Worm (Caenorhabditis elegans) whole organism, L1 larva: ENCODE data around the gene popl-1.

ENCODE experiments used
- C16A3.4 ChIP-seq: fragments of 150-350 bp; optimal IDR thresholded peaks from 2 replicates; lab custom pipeline; 2014; ENCODE audit warnings: missing biosample characterization, missing genetic modification characterization
- Y116A8C.19 ChIP-seq: sonication (generic microtip); optimal IDR thresholded peaks from 2 replicates; lab custom pipeline; 2016; ENCODE audit warnings: missing compliant biosample characterization, missing genetic modification characterization, borderline replicate concordance
- ama-1 ChIP-seq: fragments of 150-350 bp; optimal IDR thresholded peaks from 2 replicates; lab custom pipeline; 2014
- blmp-1 ChIP-seq: fragments of 150-350 bp; optimal IDR thresholded peaks from 2 replicates; lab custom pipeline; 2014; ENCODE audit warnings: missing biosample characterization, missing genetic modification characterization
- ceh-8 ChIP-seq: fragments of 200-800 bp; sonication (Bioruptor generic); optimal IDR thresholded peaks from 2 replicates; lab custom pipeline; 2018; ENCODE audit warnings: mild to moderate bottlenecking, missing genetic modification characterization, moderate library complexity, missing compliant biosample characterization
- ceh-88 ChIP-seq: fragments of 200-800 bp; sonication (Bioruptor generic); IDR thresholded peaks from 2 replicates; pipeline ENCODE4 v1.3.6; 2022; ENCODE audit warnings: missing genetic modification characterization, missing compliant biosample characterization
- ceh-90 ChIP-seq: sonication (generic microtip); optimal IDR thresholded peaks from 2 replicates; lab custom pipeline; 2016; ENCODE audit warnings: missing genetic modification characterization, missing compliant biosample characterization
- dsc-1 ChIP-seq: sonication (generic microtip); optimal IDR thresholded peaks from 2 replicates; lab custom pipeline; 2016; ENCODE audit warnings: mild to moderate bottlenecking, missing genetic modification characterization, missing compliant biosample characterization
- efl-3 ChIP-seq: fragments of 200-800 bp; sonication (Bioruptor generic); optimal IDR thresholded peaks from 2 replicates; lab custom pipeline; 2018; ENCODE audit warnings: mild to moderate bottlenecking, missing genetic modification characterization, missing compliant biosample characterization
- egl-13 ChIP-seq: sonication (generic microtip); optimal IDR thresholded peaks from 2 replicates; lab custom pipeline; 2016; ENCODE audit warnings: missing genotype, missing genetic modification reagents, missing genetic modification characterization, missing compliant biosample characterization
- egl-27 ChIP-seq, 2 experiments: fragments of 150-350 bp in 1 of 2; sonication (generic microtip); optimal IDR thresholded peaks; 3 replicates each; lab custom pipeline; 2017 to 2018; ENCODE audit warnings: missing biosample characterization in 2 of 2, missing genetic modification characterization in 2 of 2, missing genetic modification reagents in 2 of 2
- elt-2 ChIP-seq: sonication (generic microtip); optimal IDR thresholded peaks from 2 replicates; lab custom pipeline; 2016; ENCODE audit warnings: missing genetic modification characterization, mild to moderate bottlenecking, inconsistent platforms, missing compliant biosample characterization, missing genetic modification reagents
- ets-5 ChIP-seq: fragments of 200-800 bp; sonication (Bioruptor generic); IDR thresholded peaks from 2 replicates; pipeline ENCODE4 v1.3.6; 2022; ENCODE audit warnings: missing genetic modification characterization, missing compliant biosample characterization
- fkh-10 ChIP-seq: sonication (generic microtip); optimal IDR thresholded peaks from 2 replicates; lab custom pipeline; 2017; ENCODE audit warnings: missing biosample characterization, missing genetic modification reagents, missing genetic modification characterization
- fos-1 ChIP-seq: fragments of 150-350 bp; optimal IDR thresholded peaks from 2 replicates; lab custom pipeline; 2014; ENCODE audit warnings: missing biosample characterization, missing genetic modification characterization
- grh-1 ChIP-seq: fragments of 200-800 bp; sonication (Bioruptor generic); IDR thresholded peaks from 2 replicates; pipeline ENCODE4 v1.3.6; 2022; ENCODE audit warnings: missing genetic modification reagents, missing genetic modification characterization, missing compliant biosample characterization
- hpl-2 ChIP-seq: fragments of 150-350 bp; optimal IDR thresholded peaks from 2 replicates; lab custom pipeline; 2014; ENCODE audit warnings: missing biosample characterization, missing genetic modification reagents, missing genetic modification characterization
- isw-1 ChIP-seq: fragments of 200-800 bp; sonication (Bioruptor generic); IDR thresholded peaks from 2 replicates; pipeline ENCODE4 v1.3.6; 2022; ENCODE audit warnings: missing genetic modification characterization, missing compliant biosample characterization
- jun-1 ChIP-seq: fragments of 150-350 bp; optimal IDR thresholded peaks from 2 replicates; lab custom pipeline; 2014; ENCODE audit warnings: missing biosample characterization, missing genetic modification reagents, missing genetic modification characterization
- lin-13 ChIP-seq: fragments of 150-350 bp; optimal IDR thresholded peaks from 2 replicates; lab custom pipeline; 2014; ENCODE audit warnings: missing biosample characterization, missing genetic modification reagents, missing genetic modification characterization
- lin-14 ChIP-seq: fragments of 200-800 bp; sonication (Bioruptor generic); optimal IDR thresholded peaks from 2 replicates; lab custom pipeline; 2018; ENCODE audit warnings: mild to moderate bottlenecking, missing genetic modification characterization, moderate library complexity, missing compliant biosample characterization
- lin-15B ChIP-seq: fragments of 150-350 bp; sonication (generic microtip); optimal IDR thresholded peaks from 3 replicates; lab custom pipeline; 2014; ENCODE audit warnings: missing biosample characterization, missing genetic modification characterization
- lin-35 ChIP-seq, 2 experiments: fragments of 150-350 bp; optimal IDR thresholded peaks; 2 replicates each; lab custom pipeline; 2014; ENCODE audit warnings: missing biosample characterization in 2 of 2, missing genetic modification characterization in 2 of 2, missing genetic modification reagents in 2 of 2
- lin-39 ChIP-seq: fragments of 150-350 bp; optimal IDR thresholded peaks from 2 replicates; lab custom pipeline; 2014; ENCODE audit warnings: missing biosample characterization, missing genetic modification reagents, missing genetic modification characterization
- lir-3 ChIP-seq: sonication (generic microtip); optimal IDR thresholded peaks from 2 replicates; lab custom pipeline; 2016; ENCODE audit warnings: mild to moderate bottlenecking, missing genetic modification characterization, moderate library complexity, missing compliant biosample characterization; ENCODE audit not compliant: poor library complexity
- mab-9 ChIP-seq: fragments of 200-800 bp; sonication (Bioruptor generic); IDR thresholded peaks from 2 replicates; pipeline ENCODE4 v1.3.6; 2022; ENCODE audit warnings: missing genetic modification reagents, missing genetic modification characterization, missing compliant biosample characterization
- mdl-1 ChIP-seq, 2 experiments: fragments of 150-350 bp; optimal IDR thresholded peaks; 2 replicates each; lab custom pipeline; 2014 to 2017; ENCODE audit warnings: missing biosample characterization in 2 of 2, missing genetic modification characterization in 2 of 2, inconsistent platforms in 1 of 2
- nhr-11 ChIP-seq: fragments of 150-350 bp; optimal IDR thresholded peaks from 2 replicates; lab custom pipeline; 2014; ENCODE audit warnings: missing biosample characterization, missing genetic modification characterization
- nhr-19 ChIP-seq: fragments of 200-800 bp; sonication (Bioruptor generic); conservative IDR thresholded peaks from 2 replicates; pipeline ENCODE4 v1.3.6; 2022; ENCODE audit warnings: missing genetic modification characterization, missing compliant biosample characterization
- nhr-20 ChIP-seq: sonication (generic microtip); optimal IDR thresholded peaks from 2 replicates; lab custom pipeline; 2016; ENCODE audit warnings: mild to moderate bottlenecking, missing genetic modification characterization, missing compliant biosample characterization
- nhr-237 ChIP-seq: fragments of 150-350 bp; optimal IDR thresholded peaks from 2 replicates; lab custom pipeline; 2014; ENCODE audit warnings: missing biosample characterization, missing genetic modification characterization
- nhr-71 ChIP-seq: sonication (generic microtip); optimal IDR thresholded peaks from 2 replicates; lab custom pipeline; 2016; ENCODE audit warnings: mild to moderate bottlenecking, missing genetic modification characterization, moderate library complexity, missing compliant biosample characterization
- nhr-76 ChIP-seq: sonication (generic microtip); optimal IDR thresholded peaks from 2 replicates; lab custom pipeline; 2017; ENCODE audit warnings: missing biosample characterization, missing genetic modification characterization
- nhr-85 ChIP-seq: sonication (generic microtip); peaks from one replicate; lab custom pipeline; 2016; ENCODE audit warnings: missing genetic modification characterization, inconsistent platforms, missing compliant biosample characterization
- nhr-90 ChIP-seq: sonication (generic microtip); optimal IDR thresholded peaks from 2 replicates; lab custom pipeline; 2016; ENCODE audit warnings: mild to moderate bottlenecking, missing genetic modification characterization, missing compliant biosample characterization; ENCODE audit not compliant: poor library complexity
- pag-3 ChIP-seq: sonication (generic microtip); optimal IDR thresholded peaks from 2 replicates; lab custom pipeline; 2017; ENCODE audit warnings: missing genetic modification characterization, mild to moderate bottlenecking, missing compliant biosample characterization, antibody characterized with exemption, borderline replicate concordance; ENCODE audit not compliant: insufficient read depth
- snu-23 ChIP-seq: sonication (generic microtip); optimal IDR thresholded peaks from 2 replicates; lab custom pipeline; 2016; ENCODE audit warnings: missing genetic modification characterization, missing compliant biosample characterization
- sox-4 ChIP-seq: sonication (generic microtip); optimal IDR thresholded peaks from 2 replicates; lab custom pipeline; 2016; ENCODE audit warnings: missing genetic modification characterization, missing compliant biosample characterization
- sptf-1 ChIP-seq: fragments of 150-350 bp; optimal IDR thresholded peaks from 2 replicates; lab custom pipeline; 2014; ENCODE audit warnings: missing biosample characterization, missing genetic modification characterization
- sup-37 ChIP-seq: fragments of 200-800 bp; sonication (Bioruptor generic); optimal IDR thresholded peaks from 2 replicates; lab custom pipeline; 2018; ENCODE audit warnings: mild to moderate bottlenecking, missing genetic modification characterization, missing compliant biosample characterization
- swsn-7 ChIP-seq: sonication (generic microtip); optimal IDR thresholded peaks from 2 replicates; lab custom pipeline; 2016; ENCODE audit warnings: missing genetic modification characterization, missing compliant biosample characterization
- unc-62 ChIP-seq: fragments of 150-350 bp; optimal IDR thresholded peaks from 2 replicates; lab custom pipeline; 2014; ENCODE audit warnings: missing biosample characterization, missing genetic modification reagents, missing genetic modification characterization
- unc-86 ChIP-seq: sonication (generic microtip); optimal IDR thresholded peaks from 2 replicates; lab custom pipeline; 2016; ENCODE audit warnings: missing genetic modification characterization, missing compliant biosample characterization
- vab-15 ChIP-seq: sonication (generic microtip); optimal IDR thresholded peaks from 2 replicates; lab custom pipeline; 2017; ENCODE audit warnings: missing genotype, mild to moderate bottlenecking, missing genetic modification characterization, missing compliant biosample characterization
- xbp-1 ChIP-seq: sonication (generic microtip); optimal IDR thresholded peaks from 2 replicates; lab custom pipeline; 2016; ENCODE audit warnings: missing genetic modification characterization, missing compliant biosample characterization
- zag-1 ChIP-seq: fragments of 150-350 bp; optimal IDR thresholded peaks from 2 replicates; lab custom pipeline; 2014; ENCODE audit warnings: missing biosample characterization, missing genetic modification characterization

The popl-1 gene

ce11 chrIII:6422721-6423120 lies 8.0 kb downstream of the popl-1 start (continued):
- TF ChIP-seq egl-13 (tag; lab: Kevin White, UChicago) (no peak), pag-3 (no peak), nhr-11 (tag; lab: Kevin White, UChicago) (no peak), dsc-1 (tag; lab: Kevin White, UChicago) (no peak), grh-1 (GFP tag; lab: Robert Waterston, UW) (no peak), jun-1 (tag; lab: Kevin White, UChicago) (no peak), C16A3.4 (tag; lab: Kevin White, UChicago) (no peak), snu-23 (GFP tag; lab: Kevin White, UChicago) (peak; percentile 28), zag-1 (tag; lab: Kevin White, UChicago) (no peak)

DNA sequence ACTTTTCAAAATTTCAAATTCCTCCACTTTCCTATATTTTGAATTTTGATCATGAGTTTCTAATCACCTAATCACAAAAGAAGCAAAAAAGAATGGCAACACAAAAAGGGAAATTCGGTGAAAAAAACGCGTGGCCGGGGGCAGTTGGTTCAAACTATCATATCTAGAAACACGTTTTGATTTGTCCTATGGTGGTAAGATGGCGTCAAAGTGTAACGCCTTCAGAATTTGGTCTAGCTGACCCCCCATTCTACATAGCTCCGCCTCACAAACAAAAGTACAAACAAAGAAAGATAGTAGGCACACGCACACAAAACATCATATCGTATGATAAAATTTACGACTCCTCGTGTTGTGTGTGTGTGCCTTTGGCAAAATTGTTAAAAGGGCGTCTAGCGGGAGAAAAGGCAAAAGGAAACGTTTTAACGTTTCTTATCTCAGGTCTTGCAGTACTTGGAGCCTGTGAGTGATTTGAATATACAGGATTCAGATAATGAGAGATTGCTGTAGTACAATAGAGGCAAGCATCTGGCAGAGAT lies 8.7 kb downstream of the popl-1 start:
- TF ChIP-seq isw-1 (GFP tag; lab: Robert Waterston, UW) (no peak), elt-2 (tag; lab: Kevin White, UChicago) (peak; percentile 72), ets-5 (GFP tag; lab: Robert Waterston, UW) (no peak), jun-1 (tag; lab: Kevin White, UChicago) (peak; percentile 14), nhr-85 (tag; lab: Kevin White, UChicago) (peak; percentile 45), lin-35 (GFP tag; optimal IDR thresholded peaks at IDR 0.05; lab: Kevin White, UChicago) (peak in 1 of 2 experiments; percentile 57), ceh-90 (no peak), nhr-71 (tag; lab: Kevin White, UChicago) (peak; percentile 28), lir-3 (tag; lab: Kevin White, UChicago) (no peak), blmp-1 (peak; percentile 36), fos-1 (tag; lab: Kevin White, UChicago) (no peak), mdl-1 (tag; optimal IDR thresholded peaks at IDR 0.05; lab: Kevin White, UChicago) (peak in 1 of 2 experiments; percentile 31), nhr-90 (tag; lab: Kevin White, UChicago) (peak; percentile 35), nhr-20 (tag; lab: Kevin White, UChicago) (peak; percentile 16), lin-14 (GFP tag; lab: Kevin White, UChicago) (peak; percentile 41), nhr-19 (GFP tag; lab: Robert Waterston, UW) (peak; percentile 34)

DNA sequence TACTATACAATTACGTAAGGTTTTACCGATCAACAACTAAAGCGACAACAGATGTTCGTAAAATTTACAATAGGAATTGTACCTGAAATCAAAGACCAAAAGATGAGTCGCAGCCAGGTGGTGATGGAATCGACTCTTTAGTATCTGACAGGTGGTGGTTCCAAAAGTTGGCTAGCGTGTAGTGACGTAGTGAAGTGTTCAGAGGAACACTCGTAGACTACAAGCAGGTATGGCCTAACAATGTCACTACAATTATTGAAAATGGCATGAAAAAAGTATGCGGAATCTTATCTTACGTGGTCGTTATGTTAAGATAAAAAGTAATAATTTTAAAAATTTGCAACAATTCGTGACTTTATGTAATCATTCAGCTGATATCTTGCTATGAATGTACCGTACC lies 9.3 kb downstream of the popl-1 start:
- TF ChIP-seq nhr-85 (tag; lab: Kevin White, UChicago): peak; percentile 74
- TF ChIP-seq lir-3 (tag; lab: Kevin White, UChicago): no peak
- TF ChIP-seq lin-13 (GFP tag; lab: Kevin White, UChicago): no peak

DNA sequence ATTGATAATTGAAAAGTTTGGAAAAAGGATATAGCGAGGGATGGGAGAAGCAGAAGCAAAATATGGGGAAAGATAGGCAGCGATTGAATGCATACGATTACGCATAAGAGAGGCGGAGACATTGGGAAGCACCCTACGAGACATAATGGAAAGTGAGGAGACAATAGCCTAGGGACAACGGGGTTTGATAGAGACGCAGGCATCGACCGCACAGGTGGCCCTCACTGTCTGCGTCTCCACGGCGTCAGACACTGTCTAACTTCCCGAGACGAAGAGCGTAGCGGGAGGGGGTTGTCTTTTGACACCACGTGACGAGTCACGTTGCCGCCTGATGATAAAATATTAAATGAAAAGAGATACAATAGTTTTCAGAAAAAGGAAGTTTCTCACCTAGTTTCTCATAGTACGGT lies 9.7 kb downstream of the popl-1 start:
- TF ChIP-seq sox-4 (tag; lab: Kevin White, UChicago) (peak; percentile 80), Y116A8C.19 (tag; lab: Kevin White, UChicago) (no peak), lin-39 (tag; lab: Kevin White, UChicago) (peak; percentile 67), lin-15B (tag; lab: Kevin White, UChicago) (no peak), unc-86 (tag; lab: Kevin White, UChicago) (peak; percentile 93), nhr-90 (tag; lab: Kevin White, UChicago) (peak; percentile 98), egl-27 (tag; optimal IDR thresholded peaks at IDR 0.05; lab: Kevin White, UChicago) (peak; percentile 51 to 73), ama-1 (lab: Kevin White, UChicago) (no peak), fkh-10 (peak; percentile 54), isw-1 (GFP tag; lab: Robert Waterston, UW) (peak; percentile 87), ceh-8 (GFP tag; lab: Kevin White, UChicago) (peak; percentile 52), nhr-71 (tag; lab: Kevin White, UChicago) (peak; percentile 99), nhr-76 (tag; lab: Kevin White, UChicago) (no peak), mab-9 (GFP tag; lab: Robert Waterston, UW) (peak; percentile 91), unc-62 (GFP tag; lab: Kevin White, UChicago) (no peak), nhr-237 (tag; lab: Kevin White, UChicago) (peak; percentile 22), swsn-7 (peak; percentile 96), ceh-88 (GFP tag; lab: Robert Waterston, UW) (peak; percentile 80), efl-3 (GFP tag; lab: Kevin White, UChicago) (peak; percentile 61), vab-15 (tag; lab: Kevin White, UChicago) (peak; percentile 24), xbp-1 (tag; lab: Kevin White, UChicago) (peak; percentile 91), blmp-1 (peak; percentile 54), hpl-2 (GFP tag; lab: Kevin White, UChicago) (peak; percentile 22), sup-37 (peak; percentile 77), sptf-1 (no peak), dsc-1 (tag; lab: Kevin White, UChicago) (peak; percentile 91)
